Worm (Caenorhabditis elegans) whole organism, L2 larva: ENCODE results near the gene C34F6.9.
A peak's percentile ranks its signal among the peaks of the same experiment; 100 is the strongest.

Experiments used
- C34F6.9 ChIP-seq: fragments of 150-350 bp; optimal IDR thresholded peaks from 2 replicates; lab custom pipeline; 2014; ENCODE audit warnings: missing biosample characterization, missing genetic modification characterization
- F13H6.1 ChIP-seq: sonication (generic microtip); optimal IDR thresholded peaks from 2 replicates; lab custom pipeline; 2016; ENCODE audit warnings: missing genetic modification characterization, missing compliant biosample characterization
- R02D3.7 ChIP-seq: fragments of 150-350 bp; optimal IDR thresholded peaks from 2 replicates; lab custom pipeline; 2014; ENCODE audit warnings: missing biosample characterization, missing genetic modification characterization
- Y55F3AM.14 ChIP-seq: fragments of 200-800 bp; sonication (Bioruptor generic); optimal IDR thresholded peaks from 2 replicates; lab custom pipeline; 2018; ENCODE audit warnings: mild to moderate bottlenecking, missing genetic modification characterization, missing compliant biosample characterization
- ZK546.5 ChIP-seq: sonication (generic microtip); optimal IDR thresholded peaks from 2 replicates; lab custom pipeline; 2017; ENCODE audit warnings: missing biosample characterization, missing genetic modification characterization
- alr-1 ChIP-seq: fragments of 150-350 bp; optimal IDR thresholded peaks from 2 replicates; lab custom pipeline; 2014; ENCODE audit warnings: missing biosample characterization, missing genetic modification characterization
- aly-2 ChIP-seq: fragments of 150-350 bp; optimal IDR thresholded peaks from 2 replicates; lab custom pipeline; 2014; ENCODE audit warnings: missing biosample characterization, missing genetic modification characterization
- ama-1 ChIP-seq: fragments of 150-350 bp; optimal IDR thresholded peaks from 2 replicates; lab custom pipeline; 2018; ENCODE audit warnings: inconsistent platforms
- blmp-1 ChIP-seq: sonication (generic microtip); optimal IDR thresholded peaks from 2 replicates; lab custom pipeline; 2017; ENCODE audit warnings: missing genetic modification characterization, mild to moderate bottlenecking, missing compliant biosample characterization, antibody characterized with exemption, moderate library complexity; ENCODE audit not compliant: insufficient read depth
- ceh-82 ChIP-seq: fragments of 150-350 bp; optimal IDR thresholded peaks from 2 replicates; lab custom pipeline; 2014; ENCODE audit warnings: missing biosample characterization, missing genetic modification characterization
- crh-2 ChIP-seq: sonication (generic microtip); optimal IDR thresholded peaks from 2 replicates; lab custom pipeline; 2017; ENCODE audit warnings: missing biosample characterization, missing genetic modification characterization
- dmd-4 ChIP-seq: sonication (generic microtip); optimal IDR thresholded peaks from 2 replicates; lab custom pipeline; 2017; ENCODE audit warnings: missing biosample characterization, missing genetic modification characterization
- egl-27 ChIP-seq: sonication (generic microtip); optimal IDR thresholded peaks from 3 replicates; lab custom pipeline; 2017; ENCODE audit warnings: missing biosample characterization, missing genetic modification reagents, missing genetic modification characterization
- elt-1 ChIP-seq: fragments of 150-350 bp; optimal IDR thresholded peaks from 2 replicates; lab custom pipeline; 2014; ENCODE audit warnings: missing biosample characterization, missing genetic modification characterization
- elt-3 ChIP-seq: sonication (generic microtip); optimal IDR thresholded peaks from 2 replicates; lab custom pipeline; 2017; ENCODE audit warnings: missing biosample characterization, missing genetic modification characterization
- fos-1 ChIP-seq: fragments of 150-350 bp; optimal IDR thresholded peaks from 2 replicates; lab custom pipeline; 2014; ENCODE audit warnings: missing biosample characterization, missing genetic modification characterization
- gmeb-1 ChIP-seq: fragments of 150-350 bp; optimal IDR thresholded peaks from 2 replicates; lab custom pipeline; 2014; ENCODE audit warnings: missing biosample characterization, missing genetic modification characterization
- lin-11 ChIP-seq: fragments of 150-350 bp; sonication (generic microtip); optimal IDR thresholded peaks from 2 replicates; lab custom pipeline; 2014; ENCODE audit warnings: missing biosample characterization, missing genetic modification characterization, inconsistent platforms, mixed read lengths
- lsy-2 ChIP-seq, 2 experiments: fragments of 150-350 bp in 1 of 2; sonication (generic microtip) in 1 of 2; optimal IDR thresholded peaks; 2 replicates each; lab custom pipeline; 2014 to 2017; ENCODE audit warnings: missing biosample characterization in 2 of 2, missing genetic modification characterization in 2 of 2
- mab-5 ChIP-seq: fragments of 150-350 bp; optimal IDR thresholded peaks from 2 replicates; lab custom pipeline; 2014; ENCODE audit warnings: missing biosample characterization, missing genetic modification characterization
- mdl-1 ChIP-seq, 2 experiments: fragments of 150-350 bp in 1 of 2; sonication (generic microtip) in 1 of 2; optimal IDR thresholded peaks; 2 replicates each; lab custom pipeline; 2017; ENCODE audit warnings: missing biosample characterization in 2 of 2, missing genetic modification characterization in 2 of 2
- nhr-129 ChIP-seq: fragments of 150-350 bp; optimal IDR thresholded peaks from 2 replicates; lab custom pipeline; 2014; ENCODE audit warnings: missing biosample characterization, missing genetic modification characterization
- nhr-21 ChIP-seq: fragments of 150-350 bp; optimal IDR thresholded peaks from 2 replicates; lab custom pipeline; 2014; ENCODE audit warnings: missing biosample characterization, missing genetic modification characterization
- nhr-25 ChIP-seq: fragments of 150-350 bp; sonication (generic microtip); optimal IDR thresholded peaks from 3 replicates; lab custom pipeline; 2014; ENCODE audit warnings: missing biosample characterization, missing genetic modification characterization
- nhr-6 ChIP-seq: fragments of 150-350 bp; optimal IDR thresholded peaks from 2 replicates; lab custom pipeline; 2014; ENCODE audit warnings: missing biosample characterization, missing genetic modification characterization
- nhr-77 ChIP-seq: fragments of 150-350 bp; optimal IDR thresholded peaks from 2 replicates; lab custom pipeline; 2014; ENCODE audit warnings: missing biosample characterization, missing genetic modification characterization
- peb-1 ChIP-seq: fragments of 150-350 bp; optimal IDR thresholded peaks from 2 replicates; lab custom pipeline; 2014; ENCODE audit warnings: missing biosample characterization, missing genetic modification characterization
- skn-1 ChIP-seq: sonication (generic microtip); optimal IDR thresholded peaks from 2 replicates; lab custom pipeline; 2017; ENCODE audit warnings: missing biosample characterization, missing genetic modification characterization
- sma-3 ChIP-seq: sonication (generic microtip); optimal IDR thresholded peaks from 2 replicates; lab custom pipeline; 2016; ENCODE audit warnings: missing genetic modification reagents, missing genetic modification characterization, missing compliant biosample characterization
- sma-9 ChIP-seq, 2 experiments: fragments of 150-350 bp in 1 of 2; sonication (generic microtip) in 1 of 2; optimal IDR thresholded peaks; 2 replicates each; lab custom pipeline; 2014 to 2016; ENCODE audit warnings: missing genetic modification characterization in 2 of 2, mild to moderate bottlenecking in 1 of 2, missing biosample characterization in 1 of 2, missing compliant biosample characterization in 1 of 2, missing genetic modification reagents in 1 of 2, moderate library complexity in 1 of 2
- snpc-4 ChIP-seq: fragments of 150-350 bp; optimal IDR thresholded peaks from 2 replicates; lab custom pipeline; 2014; ENCODE audit warnings: missing biosample characterization, missing genetic modification characterization
- unc-39 ChIP-seq: fragments of 150-350 bp; optimal IDR thresholded peaks from 2 replicates; lab custom pipeline; 2014; ENCODE audit warnings: missing biosample characterization, missing genetic modification characterization
- unc-55 ChIP-seq: fragments of 150-350 bp; sonication (generic microtip); optimal IDR thresholded peaks from 3 replicates; lab custom pipeline; 2014; ENCODE audit warnings: missing biosample characterization, missing genetic modification reagents, missing genetic modification characterization
- unc-62 ChIP-seq: fragments of 150-350 bp; optimal IDR thresholded peaks from 2 replicates; lab custom pipeline; 2014; ENCODE audit warnings: missing biosample characterization, missing genetic modification reagents, missing genetic modification characterization
- zag-1 ChIP-seq: fragments of 150-350 bp; optimal IDR thresholded peaks from 2 replicates; lab custom pipeline; 2014; ENCODE audit warnings: missing biosample characterization, missing genetic modification characterization
- ztf-1 ChIP-seq: fragments of 200-800 bp; sonication (Bioruptor generic); conservative IDR thresholded peaks from 2 replicates; pipeline ENCODE4 v1.3.6; 2022; ENCODE audit warnings: missing genetic modification characterization, missing compliant biosample characterization

The C34F6.9 gene

ce11 chrX:11226595-11226994 lies 4.1 kb upstream of the C34F6.9 start, which contains the start of gene C34F6.12:
Gene C34F6.12 (minus strand): TSS chrX:11226695.
- TF ChIP-seq lin-11 (tag; lab: Kevin White, UChicago) (no peak), F13H6.1 (tag; lab: Kevin White, UChicago) (no peak), unc-62 (GFP tag; lab: Kevin White, UChicago) (no peak), blmp-1 (no peak), alr-1 (no peak), lsy-2 (tag; optimal IDR thresholded peaks at IDR 0.05; lab: Kevin White, UChicago) (no peak), zag-1 (tag; lab: Kevin White, UChicago) (no peak), unc-39 (tag; lab: Kevin White, UChicago) (no peak), ztf-1 (GFP tag; lab: Robert Waterston, UW) (no peak), ceh-82 (no peak), crh-2 (tag; lab: Kevin White, UChicago) (no peak), ama-1 (lab: Kevin White, UChicago) (no peak), skn-1 (no peak)

DNA sequence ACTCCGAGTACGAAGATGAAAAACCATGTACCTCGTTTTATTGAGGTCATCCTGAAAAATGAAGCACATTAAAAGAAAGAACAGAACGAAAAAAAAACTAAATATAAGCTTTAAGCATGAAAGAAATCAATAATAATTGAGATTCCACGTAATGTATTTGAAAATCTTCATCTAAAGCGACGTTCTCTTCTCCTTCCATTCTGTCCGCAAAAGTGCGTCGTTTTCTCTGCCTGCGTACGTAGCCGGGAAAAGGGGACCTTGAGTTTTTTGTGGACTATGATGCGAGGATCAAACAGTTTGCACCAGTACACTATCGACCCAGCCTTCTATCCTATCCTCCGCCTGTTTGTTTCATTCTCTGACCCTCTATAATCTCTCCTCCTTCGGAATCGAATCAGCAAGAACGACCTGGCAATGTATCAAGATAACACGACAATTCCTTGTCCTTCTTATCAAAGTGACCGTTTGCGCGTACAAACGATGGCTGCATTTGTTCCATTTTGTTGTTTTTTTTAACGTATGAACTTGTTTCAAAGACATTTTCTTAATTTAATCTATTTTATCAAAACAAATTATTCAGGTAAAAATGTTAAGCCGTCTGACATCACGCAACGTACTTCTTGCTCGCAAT lies 6.9 kb downstream of the C34F6.9 start, which contains the start of the genes C34F6.7 and idh-2:
Gene C34F6.7, minus strand, starts transcription at position 51 of the 631 bp plus-strand sequence.
Gene idh-2, plus strand, starts transcription at position 581 of the 631 bp plus-strand sequence.
- TF ChIP-seq sma-9 (GFP tag; optimal IDR thresholded peaks at IDR 0.05; lab: Kevin White, UChicago) (peak; percentile 58), sma-9 (tag; optimal IDR thresholded peaks at IDR 0.05; lab: Kevin White, UChicago) (no peak), nhr-25 (peak; percentile 53), lsy-2 (tag; optimal IDR thresholded peaks at IDR 0.05; lab: Kevin White, UChicago) (peak in 1 of 2 experiments; percentile 48), mdl-1 (tag; optimal IDR thresholded peaks at IDR 0.05; lab: Kevin White, UChicago) (peak in 1 of 2 experiments; percentile 3), egl-27 (no peak), C34F6.9 (no peak), sma-3 (GFP tag; lab: Kevin White, UChicago) (peak; percentile 57), R02D3.7 (no peak), nhr-21 (tag; lab: Kevin White, UChicago) (peak; percentile 70), Y55F3AM.14 (GFP tag; lab: Kevin White, UChicago) (peak; percentile 15), ZK546.5 (tag; lab: Kevin White, UChicago) (no peak), crh-2 (tag; lab: Kevin White, UChicago) (peak; percentile 8), fos-1 (tag; lab: Kevin White, UChicago) (peak; percentile 45), mab-5 (no peak), unc-55 (GFP tag; lab: Kevin White, UChicago) (peak; percentile 50), snpc-4 (tag; lab: Kevin White, UChicago) (no peak), dmd-4 (tag; lab: Kevin White, UChicago) (no peak), nhr-129 (tag; lab: Kevin White, UChicago) (peak; percentile 48), gmeb-1 (tag; lab: Kevin White, UChicago) (peak; percentile 49), F13H6.1 (tag; lab: Kevin White, UChicago) (peak; percentile 9)

ce11 chrX:11211360-11211759 lies 11.1 kb downstream of the C34F6.9 start:
- TF ChIP-seq snpc-4 (tag; lab: Kevin White, UChicago) (no peak), mab-5 (no peak), crh-2 (tag; lab: Kevin White, UChicago) (no peak), Y55F3AM.14 (GFP tag; lab: Kevin White, UChicago) (no peak), F13H6.1 (tag; lab: Kevin White, UChicago) (no peak), nhr-25 (no peak), elt-1 (tag; lab: Kevin White, UChicago) (no peak), zag-1 (tag; lab: Kevin White, UChicago) (no peak), alr-1 (no peak), lin-11 (tag; lab: Kevin White, UChicago) (no peak), nhr-77 (tag; lab: Kevin White, UChicago) (no peak)
- TF ChIP-seq, all 48 proteins: peak for 0

DNA sequence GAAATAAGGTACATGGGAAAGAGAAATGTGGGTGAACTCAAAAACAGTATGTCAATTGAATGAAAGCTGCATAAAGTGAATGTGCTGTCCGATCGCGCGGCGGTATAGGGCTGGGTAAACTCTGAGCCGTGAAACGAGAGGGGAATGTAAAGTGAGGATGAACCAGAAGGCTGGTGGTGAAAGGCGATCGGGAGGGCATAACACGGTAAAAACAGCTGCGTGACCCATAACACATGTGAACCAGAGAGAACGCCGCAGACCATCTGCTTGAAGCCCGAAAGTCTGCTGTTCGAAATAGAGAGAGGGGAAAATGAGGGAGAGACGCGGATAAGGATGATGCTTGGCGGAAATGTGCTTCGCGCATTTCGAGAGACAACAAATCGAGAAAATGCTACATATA lies 12.0 kb downstream of the C34F6.9 start:
- TF ChIP-seq aly-2 (tag; lab: Kevin White, UChicago), result no peak
- no peak for TF ChIP-seq peb-1 (tag; lab: Kevin White, UChicago)
- no peak for TF ChIP-seq nhr-6 (tag; lab: Kevin White, UChicago)
- TF ChIP-seq nhr-129 (tag; lab: Kevin White, UChicago), result no peak
- no peak for TF ChIP-seq Y55F3AM.14 (GFP tag; lab: Kevin White, UChicago)
- TF ChIP-seq elt-3, result no peak
